Comparison of ENCODE assay signal across 1 fruit fly cellular context in genomic region chr3R:22381077-22381476, dm6.
TF ChIP-seq lines count a peak whose summit lies in the region.

Gene CG43342 (plus strand): TSS chr3R:22381340.

TF ChIP-seq in whole organism, embryonic, 481 proteins besides CTCF, POLR2A, EP300 and RAD21 (continued from another document):
- TF ChIP-seq CG9797 (GFP tag; optimal IDR thresholded peaks at IDR 0.05; lab: Kevin White, UChicago) (no peak), emc (GFP tag; optimal IDR thresholded peaks at IDR 0.05; lab: Kevin White, UChicago) (no peak), vvl (GFP tag; IDR thresholded peaks at IDR 0.05; lab: Robert Waterston, UW) (peak; percentile 17; the same call in 1 of the 2 replicates), CG13296 (GFP tag; optimal IDR thresholded peaks at IDR 0.05; lab: Kevin White, UChicago) (no peak), Awh (GFP tag; IDR thresholded peaks at IDR 0.05; lab: Robert Waterston, UW) (no peak), CG12769 (tag; optimal IDR thresholded peaks at IDR 0.05; lab: Kevin White, UChicago) (no peak), nom (GFP tag; optimal IDR thresholded peaks at IDR 0.05; lab: Kevin White, UChicago) (no peak), CG16779 (GFP tag; IDR thresholded peaks at IDR 0.05; lab: Robert Waterston, UW) (no peak), Doc3 (GFP tag; IDR thresholded peaks at IDR 0.05; lab: Robert Waterston, UW; ENCODE audit: partially characterized antibody) (peak; percentile 80), Sox102F (GFP tag; optimal IDR thresholded peaks at IDR 0.05; lab: Kevin White, UChicago) (no peak), Ets97D (GFP tag; optimal IDR thresholded peaks at IDR 0.05; lab: Kevin White, UChicago) (no peak), Taf1 (GFP tag; IDR thresholded peaks at IDR 0.05; lab: Robert Waterston, UW) (no peak), CG10366 (GFP tag; IDR thresholded peaks at IDR 0.05; lab: Robert Waterston, UW) (no peak), toy (GFP tag; IDR thresholded peaks at IDR 0.05; lab: Robert Waterston, UW) (no peak), Kr (GFP tag; optimal IDR thresholded peaks at IDR 0.05; lab: Kevin White, UChicago) (no peak), Bgb (GFP tag; IDR thresholded peaks at IDR 0.05; lab: Robert Waterston, UW; ENCODE audit: partially characterized antibody) (peak; percentile 85), stwl (tag; optimal IDR thresholded peaks at IDR 0.05; lab: Kevin White, UChicago) (peak; percentile 73), gsb (GFP tag; IDR thresholded peaks at IDR 0.05; lab: Robert Waterston, UW) (no peak), trem (tag; optimal IDR thresholded peaks at IDR 0.05; lab: Kevin White, UChicago) (peak; percentile 57), CG17359 (tag; optimal IDR thresholded peaks at IDR 0.05; lab: Kevin White, UChicago) (no peak), Mrtf (GFP tag; IDR thresholded peaks at IDR 0.05; lab: Robert Waterston, UW) (no peak), CrebB (tag; optimal IDR thresholded peaks at IDR 0.05; lab: Kevin White, UChicago) (no peak), ash1 (GFP tag; optimal IDR thresholded peaks at IDR 0.05; lab: Kevin White, UChicago) (no peak), Fer3 (tag; optimal IDR thresholded peaks at IDR 0.05; lab: Kevin White, UChicago) (no peak), CG14014 (GFP tag; IDR thresholded peaks at IDR 0.05; lab: Robert Waterston, UW) (no peak), zen2 (GFP tag; IDR thresholded peaks at IDR 0.05; lab: Robert Waterston, UW; ENCODE audit: partially characterized antibody) (peak; percentile 88), CG15696 (tag; optimal IDR thresholded peaks at IDR 0.05; lab: Kevin White, UChicago) (no peak), Opbp (GFP tag; IDR thresholded peaks at IDR 0.05; lab: Robert Waterston, UW; ENCODE audit: partially characterized antibody) (peak; percentile 80; the same call in 2 of the 3 replicates), chinmo (GFP tag; IDR thresholded peaks at IDR 0.05; lab: Robert Waterston, UW; ENCODE audit: partially characterized antibody) (peak; percentile 79; the same call in 1 of the 4 replicates), HLH4C (GFP tag; IDR thresholded peaks at IDR 0.05; lab: Robert Waterston, UW; ENCODE audit: partially characterized antibody) (peak; percentile 92), grn (GFP tag; optimal IDR thresholded peaks at IDR 0.05; lab: Kevin White, UChicago) (no peak), CG3838 (GFP tag; optimal IDR thresholded peaks at IDR 0.05; lab: Kevin White, UChicago) (no peak), CG34224 (GFP tag; IDR thresholded peaks at IDR 0.05; lab: Robert Waterston, UW; ENCODE audit: partially characterized antibody) (peak; percentile 84), inv (GFP tag; IDR thresholded peaks at IDR 0.05; lab: Robert Waterston, UW; ENCODE audit: partially characterized antibody) (peak; percentile 49; the same call in 1 of the 2 replicates), pros (GFP tag; optimal IDR thresholded peaks at IDR 0.05; lab: Kevin White, UChicago) (no peak), CG7963 (GFP tag; IDR thresholded peaks at IDR 0.05; lab: Robert Waterston, UW; ENCODE audit: partially characterized antibody) (peak; percentile 84), CG17829 (tag; optimal IDR thresholded peaks at IDR 0.05; lab: Kevin White, UChicago) (no peak), CG14710 (tag; optimal IDR thresholded peaks at IDR 0.05; lab: Kevin White, UChicago) (peak; percentile 9), CG12659 (GFP tag; optimal IDR thresholded peaks at IDR 0.05; lab: Kevin White, UChicago) (no peak), CG9215 (GFP tag; IDR thresholded peaks at IDR 0.05; lab: Robert Waterston, UW) (no peak), z (GFP tag; IDR thresholded peaks at IDR 0.05; lab: Robert Waterston, UW) (no peak), hb (GFP tag; IDR thresholded peaks at IDR 0.05; lab: Robert Waterston, UW; ENCODE audit: partially characterized antibody) (peak; percentile 82), CG8359 (GFP tag; optimal IDR thresholded peaks at IDR 0.05; lab: Kevin White, UChicago; ENCODE audit: borderline replicate concordance) (no peak), vfl (GFP tag; optimal IDR thresholded peaks at IDR 0.05; lab: Kevin White, UChicago) (no peak), sens (GFP tag; lab: Kevin White, UChicago) (peak; percentile 69), Dll (GFP tag; IDR thresholded peaks at IDR 0.05; lab: Robert Waterston, UW; ENCODE audit: partially characterized antibody) (peak; percentile 82), E2f2 (GFP tag; IDR thresholded peaks at IDR 0.05; lab: Robert Waterston, UW) (peak; percentile 84), Poxn (GFP tag; IDR thresholded peaks at IDR 0.05; lab: Robert Waterston, UW) (no peak), CG4707 (GFP tag; optimal IDR thresholded peaks at IDR 0.05; lab: Kevin White, UChicago) (no peak), sna (GFP tag; IDR thresholded peaks at IDR 0.05; lab: Robert Waterston, UW; ENCODE audit: partially characterized antibody) (peak; percentile 81), Sin3A (optimal IDR thresholded peaks at IDR 0.05; lab: Kevin White, UChicago) (no peak), CG8944 (GFP tag; optimal IDR thresholded peaks at IDR 0.05; lab: Kevin White, UChicago) (no peak), Lim3 (GFP tag; IDR thresholded peaks at IDR 0.05; lab: Robert Waterston, UW) (no peak), nerfin-2 (GFP tag; IDR thresholded peaks at IDR 0.05; lab: Robert Waterston, UW; ENCODE audit: partially characterized antibody) (peak; percentile 85), MBD-R2 (GFP tag; IDR thresholded peaks at IDR 0.05; lab: Robert Waterston, UW) (peak; percentile 59), amos (GFP tag; IDR thresholded peaks at IDR 0.05; lab: Robert Waterston, UW; ENCODE audit: partially characterized antibody) (peak; percentile 77), stc (GFP tag; IDR thresholded peaks at IDR 0.05; lab: Robert Waterston, UW) (no peak), D (optimal IDR thresholded peaks at IDR 0.05; lab: Kevin White, UChicago) (no peak), D (GFP tag; optimal IDR thresholded peaks at IDR 0.05; lab: Kevin White, UChicago) (no peak), crp (GFP tag; optimal IDR thresholded peaks at IDR 0.05; lab: Kevin White, UChicago) (peak in 1 of 2 experiments; percentile 72), D19B (GFP tag; optimal IDR thresholded peaks at IDR 0.05; lab: Kevin White, UChicago) (no peak), tll (GFP tag; optimal IDR thresholded peaks at IDR 0.05; lab: Kevin White, UChicago) (no peak), Sry-δ (GFP tag; optimal IDR thresholded peaks at IDR 0.05; lab: Kevin White, UChicago) (peak; percentile 82), row (GFP tag; IDR thresholded peaks at IDR 0.05; lab: Robert Waterston, UW) (no peak), ERR (GFP tag; optimal IDR thresholded peaks at IDR 0.05; lab: Kevin White, UChicago) (no peak), Scr (GFP tag; IDR thresholded peaks at IDR 0.05; lab: Robert Waterston, UW; ENCODE audit: partially characterized antibody) (peak; percentile 78), hbn (GFP tag; IDR thresholded peaks at IDR 0.05; lab: Robert Waterston, UW; ENCODE audit: partially characterized antibody) (peak; percentile 63), Rfx (GFP tag; IDR thresholded peaks at IDR 0.05; lab: Robert Waterston, UW) (no peak), Bteb2 (GFP tag; optimal IDR thresholded peaks at IDR 0.05; lab: Kevin White, UChicago) (no peak), CG16863 (GFP tag; optimal IDR thresholded peaks at IDR 0.05; lab: Kevin White, UChicago) (no peak), CG34376 (GFP tag; optimal IDR thresholded peaks at IDR 0.05; lab: Kevin White, UChicago) (no peak), CG2116 (GFP tag; optimal IDR thresholded peaks at IDR 0.05; lab: Kevin White, UChicago) (peak; percentile 69), cad (GFP tag; optimal IDR thresholded peaks at IDR 0.05; lab: Kevin White, UChicago) (no peak), en (GFP tag; optimal IDR thresholded peaks at IDR 0.05; lab: Kevin White, UChicago) (no peak), CG6175 (GFP tag; IDR thresholded peaks at IDR 0.05; lab: Robert Waterston, UW) (no peak), bbx (GFP tag; IDR thresholded peaks at IDR 0.05; lab: Robert Waterston, UW; ENCODE audit: partially characterized antibody) (peak; percentile 84), CG15479 (GFP tag; optimal IDR thresholded peaks at IDR 0.05; lab: Kevin White, UChicago) (no peak), CG10321 (GFP tag; IDR thresholded peaks at IDR 0.05; lab: Robert Waterston, UW) (no peak), nerfin-1 (tag; optimal IDR thresholded peaks at IDR 0.05; lab: Kevin White, UChicago) (no peak), CG16813 (GFP tag; IDR thresholded peaks at IDR 0.05; lab: Robert Waterston, UW; ENCODE audit: partially characterized antibody) (peak; percentile 75), ato (GFP tag; IDR thresholded peaks at IDR 0.05; lab: Robert Waterston, UW; ENCODE audit: partially characterized antibody) (peak; percentile 81), MTF-1 (GFP tag; optimal IDR thresholded peaks at IDR 0.05; lab: Kevin White, UChicago; ENCODE audit: borderline replicate concordance) (no peak), vnd (GFP tag; IDR thresholded peaks at IDR 0.05; lab: Robert Waterston, UW; ENCODE audit: partially characterized antibody) (peak; percentile 80), CG18619 (GFP tag; optimal IDR thresholded peaks at IDR 0.05; lab: Kevin White, UChicago) (no peak), CG4617 (GFP tag; optimal IDR thresholded peaks at IDR 0.05; lab: Kevin White, UChicago; ENCODE audit: borderline replicate concordance) (no peak), CG13287 (GFP tag; IDR thresholded peaks at IDR 0.05; lab: Robert Waterston, UW; ENCODE audit: partially characterized antibody) (peak; percentile 85), Atf3 (GFP tag; optimal IDR thresholded peaks at IDR 0.05; lab: Kevin White, UChicago) (no peak), Atf6 (GFP tag; IDR thresholded peaks at IDR 0.05; lab: Robert Waterston, UW) (no peak), fd96Cb (tag; optimal IDR thresholded peaks at IDR 0.05; lab: Kevin White, UChicago) (no peak), Antp (GFP tag; optimal IDR thresholded peaks at IDR 0.05; lab: Kevin White, UChicago) (no peak), ftz-f1 (GFP tag; optimal IDR thresholded peaks at IDR 0.05; lab: Kevin White, UChicago) (no peak), zf30C (GFP tag; optimal IDR thresholded peaks at IDR 0.05; lab: Kevin White, UChicago) (no peak), CG3065 (GFP tag; optimal IDR thresholded peaks at IDR 0.05; lab: Kevin White, UChicago) (no peak), mirr (GFP tag; optimal IDR thresholded peaks at IDR 0.05; lab: Kevin White, UChicago) (no peak), CG3847 (GFP tag; IDR thresholded peaks at IDR 0.05; lab: Robert Waterston, UW) (no peak), Ets65A (GFP tag; lab: Kevin White, UChicago) (no peak), ap (GFP tag; IDR thresholded peaks at IDR 0.05; lab: Robert Waterston, UW) (no peak), CG10267 (tag; optimal IDR thresholded peaks at IDR 0.05; lab: Kevin White, UChicago) (peak; percentile 6), CG5953 (GFP tag; IDR thresholded peaks at IDR 0.05; lab: Robert Waterston, UW) (no peak), HmgD (GFP tag; optimal IDR thresholded peaks at IDR 0.05; lab: Kevin White, UChicago) (no peak), CG1603 (tag; optimal IDR thresholded peaks at IDR 0.05; lab: Kevin White, UChicago) (peak; percentile 37), Nf-YC (tag; optimal IDR thresholded peaks at IDR 0.05; lab: Kevin White, UChicago) (no peak), dm (GFP tag; optimal IDR thresholded peaks at IDR 0.05; lab: Kevin White, UChicago) (no peak), CG18011 (GFP tag; optimal IDR thresholded peaks at IDR 0.05; lab: Kevin White, UChicago) (no peak), oc (tag; optimal IDR thresholded peaks at IDR 0.05; lab: Kevin White, UChicago) (no peak), CG10274 (GFP tag; optimal IDR thresholded peaks at IDR 0.05; lab: Kevin White, UChicago) (no peak), Dbx (GFP tag; IDR thresholded peaks at IDR 0.05; lab: Robert Waterston, UW) (no peak)
